Worm (Caenorhabditis elegans) whole organism, L4/young adult: ENCODE data around the gene ceh-53.

Experiments used
- W03F9.2 ChIP-seq: fragments of 150-350 bp; optimal IDR thresholded peaks from 2 replicates; lab custom pipeline; 2014; ENCODE audit warnings: missing biosample characterization, missing genetic modification characterization
- dao-5 ChIP-seq: sonication (generic microtip); optimal IDR thresholded peaks from 2 replicates; lab custom pipeline; 2016; ENCODE audit warnings: missing genotype, missing genetic modification characterization, moderate library complexity, missing compliant biosample characterization
- him-1 ChIP-seq: sonication (generic microtip); optimal IDR thresholded peaks from 2 replicates; lab custom pipeline; 2016; ENCODE audit warnings: missing genotype, missing genetic modification reagents, missing genetic modification characterization, missing compliant biosample characterization

The ceh-53 gene

ce11 chrIV:3501981-3502736 lies 4.2 kb downstream of the ceh-53 start:
- no peak for TF ChIP-seq W03F9.2 (tag; lab: Kevin White, UChicago)
- no peak for TF ChIP-seq him-1
- TF ChIP-seq dao-5, result no peak

DNA sequence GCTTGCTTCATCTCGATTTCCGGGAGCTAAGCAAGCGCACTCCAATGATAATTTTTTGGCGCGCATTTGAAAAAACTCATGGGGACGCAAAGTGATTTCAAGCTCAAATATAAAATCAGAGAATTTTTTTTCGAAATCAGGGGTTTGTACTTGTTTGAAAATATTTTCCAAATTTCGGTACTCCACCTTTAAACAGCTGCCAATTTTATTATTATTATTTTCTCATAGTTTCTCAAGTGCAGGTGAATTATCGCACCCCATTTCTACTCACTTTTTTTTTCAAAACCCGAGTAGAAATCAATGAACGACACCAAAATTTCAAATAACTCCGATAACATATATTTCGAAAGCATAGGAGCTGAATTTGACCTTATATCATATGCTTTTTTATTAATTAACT lies 6.1 kb downstream of the ceh-53 start, which contains the start of gene srz-83:
Gene srz-83 (plus strand): TSS at position 301 of the 400 bp plus-strand sequence.
- TF ChIP-seq dao-5 (no peak), him-1 (no peak), W03F9.2 (tag; lab: Kevin White, UChicago) (no peak)

ce11 chrIV:3505940-3506339 lies 7.9 kb downstream of the ceh-53 start:
- TF ChIP-seq W03F9.2 (tag; lab: Kevin White, UChicago) (no peak), dao-5 (no peak), him-1 (no peak)

DNA sequence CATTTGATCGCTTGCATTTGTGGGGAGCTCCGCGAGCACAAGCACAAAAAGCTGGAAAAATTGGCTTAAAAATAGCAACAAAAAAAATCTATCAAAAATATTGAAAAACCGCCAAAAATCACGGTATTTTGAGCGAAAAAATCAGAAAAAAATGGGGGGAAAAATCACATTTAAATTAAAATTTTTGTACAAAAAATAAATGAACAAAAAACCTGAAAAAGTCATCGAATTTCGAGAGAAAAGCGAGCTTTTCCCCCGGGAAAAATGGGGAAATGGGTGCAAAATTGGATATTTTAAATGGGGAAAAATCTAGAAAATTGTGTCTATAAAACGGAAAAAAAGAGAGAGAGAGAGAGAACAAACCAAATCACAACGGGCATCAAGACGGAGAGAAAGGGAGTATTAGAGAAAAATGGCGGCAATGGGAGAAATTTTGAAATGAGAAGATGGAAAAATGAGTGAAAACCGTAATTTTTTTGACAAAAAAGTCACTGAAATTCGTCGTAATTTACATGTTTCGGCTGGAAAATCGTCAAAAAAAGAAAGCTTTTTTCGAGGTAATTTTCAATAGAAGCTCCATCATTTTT lies 11.6 kb downstream of the ceh-53 start, which contains the start of gene ced-10:
Gene ced-10 (minus strand): TSS at position 51 of the 587 bp plus-strand sequence.
- no peak for TF ChIP-seq W03F9.2 (tag; lab: Kevin White, UChicago)
- no peak for TF ChIP-seq dao-5
- no peak for TF ChIP-seq him-1

DNA sequence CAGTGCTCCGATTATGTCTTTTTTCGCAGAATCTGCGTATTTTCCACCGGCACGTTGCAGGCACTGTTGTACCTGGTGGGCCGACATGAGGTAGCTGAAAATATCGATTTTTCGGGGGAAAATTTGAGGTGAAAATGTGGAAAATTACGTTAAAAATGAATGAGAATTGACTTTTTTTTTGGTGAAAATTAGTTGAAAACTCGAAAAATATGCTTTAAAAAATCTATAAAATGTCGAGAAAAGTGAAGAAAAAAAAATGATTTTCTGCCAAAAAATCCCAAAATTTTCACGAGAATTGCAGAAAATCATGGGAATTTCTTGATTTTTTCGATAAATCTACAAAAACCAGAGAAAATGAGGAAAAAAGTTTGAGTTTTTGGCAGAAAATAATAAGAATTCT lies 16.5 kb downstream of the ceh-53 start, which contains the start of gene tsg-101:
Gene tsg-101 (minus strand): TSS at position 101 of the 400 bp plus-strand sequence.
- TF ChIP-seq W03F9.2 (tag; lab: Kevin White, UChicago), result no peak
- TF ChIP-seq him-1, result no peak
- no peak for TF ChIP-seq dao-5

ce11 chrIV:3515412-3516046 lies 17.5 kb downstream of the ceh-53 start:
- TF ChIP-seq him-1, result peak; percentile 41
- TF ChIP-seq dao-5, result no peak

ce11 chrIV:3516586-3516985 lies 18.6 kb downstream of the ceh-53 start, which contains the start of gene unc-33:
Gene unc-33 (plus strand): TSS chrIV:3516886.
- TF ChIP-seq dao-5 (no peak), him-1 (no peak)

DNA sequence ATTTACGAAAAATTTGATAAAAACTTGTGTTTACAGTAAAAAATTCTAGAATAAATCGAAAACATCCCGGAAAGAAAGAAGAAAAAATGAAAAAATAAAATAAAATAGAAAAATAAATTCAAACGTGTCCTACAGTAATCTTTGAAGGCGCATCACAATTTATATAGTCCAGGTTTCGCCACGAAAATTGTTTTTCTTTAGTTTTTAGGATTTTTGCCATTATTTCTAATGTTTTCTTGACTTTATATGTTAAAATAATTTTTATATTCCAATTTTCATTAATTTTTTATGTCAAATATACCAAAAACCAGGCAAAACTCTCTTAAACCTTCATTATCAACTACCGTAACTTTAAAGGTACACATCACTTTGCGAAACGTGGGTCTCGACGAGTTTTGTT lies 19.6 kb downstream of the ceh-53 start:
- TF ChIP-seq dao-5 (no peak), W03F9.2 (tag; lab: Kevin White, UChicago) (peak; percentile 19), him-1 (no peak)

DNA sequence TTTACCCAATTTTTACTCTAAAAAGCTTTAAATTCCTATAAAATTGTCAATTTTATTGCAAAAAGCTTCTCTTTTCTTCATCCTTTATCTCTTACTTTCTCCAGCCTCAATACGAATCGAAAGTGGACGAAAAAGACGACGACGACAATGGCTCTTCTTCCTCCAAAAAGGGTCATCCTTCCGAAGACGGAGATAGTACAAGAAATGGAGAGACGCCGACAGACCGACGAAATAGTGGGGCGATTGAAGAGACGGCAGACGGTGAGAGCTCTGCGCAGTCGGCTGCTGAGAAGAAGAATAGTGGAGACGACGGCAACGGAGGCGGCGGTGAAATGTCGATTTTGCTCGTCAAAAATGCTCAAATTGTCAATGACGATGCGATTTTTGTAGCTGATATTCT lies 21.3 kb downstream of the ceh-53 start:
- TF ChIP-seq dao-5 (no peak), him-1 (no peak), W03F9.2 (tag; lab: Kevin White, UChicago) (no peak)

DNA sequence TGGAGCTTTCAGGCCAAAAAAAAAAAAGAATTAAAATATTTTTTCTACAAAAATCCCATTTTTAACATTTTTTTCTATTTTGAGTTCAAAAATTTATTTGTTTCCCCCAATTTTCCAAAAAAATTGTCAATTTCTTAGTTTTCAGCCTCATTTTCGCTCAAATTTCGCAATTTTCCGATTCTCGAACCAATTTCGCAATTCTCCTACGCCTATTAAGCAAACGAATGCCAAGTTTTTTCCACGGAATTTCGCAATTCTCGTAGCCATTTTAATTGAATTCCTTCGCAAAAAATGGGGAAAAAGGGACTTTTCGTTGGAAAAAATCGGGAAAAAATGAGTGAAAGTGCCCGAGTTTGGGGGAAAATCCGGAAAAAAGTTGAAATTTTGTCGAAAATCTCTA lies 22.4 kb downstream of the ceh-53 start:
- TF ChIP-seq W03F9.2 (tag; lab: Kevin White, UChicago) (no peak), him-1 (no peak), dao-5 (no peak)

DNA sequence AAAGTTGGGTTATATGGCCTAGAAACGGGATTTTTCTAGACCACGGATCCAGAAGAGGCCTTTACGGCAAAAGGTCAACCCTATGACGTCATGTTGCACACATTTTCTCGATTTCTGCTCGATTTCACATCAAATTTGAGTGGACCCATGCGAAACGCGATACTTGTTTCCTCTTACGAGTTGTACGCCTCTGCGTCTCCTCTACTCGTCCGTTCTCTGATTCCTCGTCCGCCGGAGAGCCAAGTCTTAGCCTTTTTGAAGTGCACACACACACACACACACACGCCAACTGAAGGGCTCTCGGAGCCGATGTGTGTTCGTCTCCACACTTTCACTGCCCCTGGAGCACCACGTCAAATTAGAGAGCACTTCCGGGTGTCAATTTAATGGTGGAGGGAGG lies 22.9 kb downstream of the ceh-53 start:
- TF ChIP-seq dao-5, result no peak
- TF ChIP-seq him-1, result no peak
- no peak for TF ChIP-seq W03F9.2 (tag; lab: Kevin White, UChicago)

- no peak for TF ChIP-seq W03F9.2 (tag; lab: Kevin White, UChicago)
- TF ChIP-seq dao-5, result no peak
- TF ChIP-seq him-1, result no peak
Measured at ce11 chrIV:3521710-3522109, 23.7 kb downstream of the ceh-53 start.

DNA sequence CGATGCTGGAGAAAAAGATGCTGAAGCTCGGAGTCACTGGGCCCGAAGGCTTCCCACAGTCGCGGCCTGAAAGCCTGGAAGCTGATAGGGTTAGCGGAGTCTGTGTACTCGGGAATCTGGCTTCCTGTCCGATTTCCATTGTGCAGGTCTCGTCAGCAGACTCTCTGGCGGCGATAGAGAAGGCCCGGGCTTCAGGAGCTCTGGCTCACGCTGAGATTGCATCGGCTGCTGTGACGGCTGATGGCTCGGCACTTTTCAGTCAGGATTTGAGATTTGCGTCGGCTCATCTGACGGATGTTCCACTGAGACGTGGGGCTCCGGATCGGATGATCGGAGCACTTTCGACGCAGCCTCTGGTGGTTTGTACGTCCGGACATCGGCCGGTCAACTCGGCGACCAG lies 25.4 kb downstream of the ceh-53 start:
- TF ChIP-seq W03F9.2 (tag; lab: Kevin White, UChicago) (no peak), dao-5 (no peak), him-1 (no peak)

ce11 chrIV:3524584-3525020 lies 26.6 kb downstream of the ceh-53 start:
- TF ChIP-seq dao-5 (no peak), him-1 (peak; percentile 23)

ce11 chrIV:3526144-3526797 lies 28.3 kb downstream of the ceh-53 start:
- TF ChIP-seq W03F9.2 (tag; lab: Kevin White, UChicago) (no peak), him-1 (no peak), dao-5 (no peak)
